Worm (Caenorhabditis elegans) whole organism, L2 larva: ENCODE results near the gene eif-3.B.

ENCODE experiments used
- C34F6.9 ChIP-seq: fragments of 150-350 bp; optimal IDR thresholded peaks from 2 replicates; lab custom pipeline; 2014; ENCODE audit warnings: missing biosample characterization, missing genetic modification characterization
- ZK546.5 ChIP-seq: sonication (generic microtip); optimal IDR thresholded peaks from 2 replicates; lab custom pipeline; 2017; ENCODE audit warnings: missing biosample characterization, missing genetic modification characterization
- fos-1 ChIP-seq: fragments of 150-350 bp; optimal IDR thresholded peaks from 2 replicates; lab custom pipeline; 2014; ENCODE audit warnings: missing biosample characterization, missing genetic modification characterization
- lin-39 ChIP-seq: fragments of 150-350 bp; optimal IDR thresholded peaks from 2 replicates; lab custom pipeline; 2014; ENCODE audit warnings: missing biosample characterization, missing genetic modification reagents, missing genetic modification characterization
- nhr-10 ChIP-seq: sonication (generic microtip); optimal IDR thresholded peaks from 2 replicates; lab custom pipeline; 2017; ENCODE audit warnings: missing biosample characterization, missing genetic modification characterization
- nhr-129 ChIP-seq: fragments of 150-350 bp; optimal IDR thresholded peaks from 2 replicates; lab custom pipeline; 2014; ENCODE audit warnings: missing biosample characterization, missing genetic modification characterization
- nhr-6 ChIP-seq: fragments of 150-350 bp; optimal IDR thresholded peaks from 2 replicates; lab custom pipeline; 2014; ENCODE audit warnings: missing biosample characterization, missing genetic modification characterization
- skn-1 ChIP-seq: sonication (generic microtip); optimal IDR thresholded peaks from 2 replicates; lab custom pipeline; 2017; ENCODE audit warnings: missing biosample characterization, missing genetic modification characterization
- snpc-4 ChIP-seq: fragments of 150-350 bp; optimal IDR thresholded peaks from 2 replicates; lab custom pipeline; 2014; ENCODE audit warnings: missing biosample characterization, missing genetic modification characterization
- unc-62 ChIP-seq: fragments of 150-350 bp; optimal IDR thresholded peaks from 2 replicates; lab custom pipeline; 2014; ENCODE audit warnings: missing biosample characterization, missing genetic modification reagents, missing genetic modification characterization

DNA sequence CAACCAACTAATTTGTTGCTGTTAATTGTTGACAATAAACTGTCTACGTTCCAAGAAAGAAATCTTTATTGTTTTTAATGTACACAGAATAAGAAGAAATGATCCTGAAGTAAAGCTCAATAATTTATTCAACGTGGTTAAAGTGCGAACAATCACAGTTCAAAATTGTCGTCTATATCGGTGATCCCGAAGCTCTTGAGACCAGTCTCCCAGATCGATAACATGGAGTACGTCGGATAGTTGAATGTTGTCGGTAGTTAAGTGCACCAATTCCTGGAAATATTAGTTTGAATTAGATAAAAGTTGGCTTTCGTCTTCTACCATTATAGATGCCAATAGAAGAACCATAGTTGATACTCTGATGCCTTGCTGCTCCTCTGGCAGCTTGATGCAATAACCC is 20.9 kb downstream of the eif-3.B start:
- TF ChIP-seq nhr-129 (tag; lab: Kevin White, UChicago) (no peak), snpc-4 (tag; lab: Kevin White, UChicago) (no peak), unc-62 (GFP tag; lab: Kevin White, UChicago) (no peak), ZK546.5 (no peak), nhr-10 (tag; lab: Kevin White, UChicago) (no peak), fos-1 (tag; lab: Kevin White, UChicago) (no peak), C34F6.9 (tag; lab: Kevin White, UChicago) (no peak), skn-1 (no peak), nhr-6 (no peak), lin-39 (tag; lab: Kevin White, UChicago) (no peak)
